Fruit fly (Drosophila melanogaster): Measurements from ENCODE around the gene CG10237.
A peak's percentile ranks its signal among the peaks of the same experiment; 100 is the strongest.

CG10237 gene

dm6 chr2L:19440732-19441131, 1.8 kb downstream of the CG10237 start (continued):
- TF ChIP-seq vvl (GFP tag; IDR thresholded peaks at IDR 0.05) (peak; percentile 34; the same call in 1 of the 2 replicates), jigr1 (GFP tag; IDR thresholded peaks at IDR 0.05) (no peak), esg (GFP tag; conservative IDR thresholded peaks at IDR 0.05) (no peak), vnd (GFP tag; IDR thresholded peaks at IDR 0.05; ENCODE audit: partially characterized antibody) (no peak), Lhr (GFP tag; optimal IDR thresholded peaks at IDR 0.05) (no peak)

- no peak for TF ChIP-seq Sin3A (optimal IDR thresholded peaks at IDR 0.05)
- no peak for TF ChIP-seq Dll (GFP tag; IDR thresholded peaks at IDR 0.05; ENCODE audit: partially characterized antibody)
- TF ChIP-seq odd (GFP tag; optimal IDR thresholded peaks at IDR 0.05), result no peak
- TF ChIP-seq CG8388 (GFP tag; optimal IDR thresholded peaks at IDR 0.05), result peak; percentile 93
These were observed 2.2 kb downstream of the CG10237 start for dm6 chr2L:19440285-19440684.

- TF ChIP-seq sqz (GFP tag; optimal IDR thresholded peaks at IDR 0.05) (peak; percentile 18), phol (tag; optimal IDR thresholded peaks at IDR 0.05) (peak; percentile 74), Ada2b (GFP tag; IDR thresholded peaks at IDR 0.05) (peak; percentile 94), sisA (GFP tag; IDR thresholded peaks at IDR 0.05) (peak; percentile 73), Atf3 (GFP tag; optimal IDR thresholded peaks at IDR 0.05) (peak; percentile 58), sima (GFP tag; optimal IDR thresholded peaks at IDR 0.05) (no peak), CG8924 (tag; optimal IDR thresholded peaks at IDR 0.05) (peak; percentile 89), CG7271 (tag; optimal IDR thresholded peaks at IDR 0.05) (no peak), mirr (GFP tag; optimal IDR thresholded peaks at IDR 0.05) (peak; percentile 78), wor (GFP tag; IDR thresholded peaks at IDR 0.05) (peak; percentile 88), CG16779 (GFP tag; IDR thresholded peaks at IDR 0.05) (peak; percentile 65; the same call in 1 of the 2 replicates), chif (GFP tag; optimal IDR thresholded peaks at IDR 0.05) (peak; percentile 54 to 89), eyg (GFP tag; optimal IDR thresholded peaks at IDR 0.05) (peak; percentile 60), CG31365 (tag; optimal IDR thresholded peaks at IDR 0.05) (peak; percentile 63), exex (tag; optimal IDR thresholded peaks at IDR 0.05) (peak; percentile 25), ssp (GFP tag; IDR thresholded peaks at IDR 0.05) (peak; percentile 50; the same call in 1 of the 2 replicates), usp (GFP tag; optimal IDR thresholded peaks at IDR 0.05) (no peak), Xrp1 (GFP tag; IDR thresholded peaks at IDR 0.05) (peak; percentile 80), BEAF-32 (GFP tag; optimal IDR thresholded peaks at IDR 0.05) (peak; percentile 7), CG17568 (GFP tag; optimal IDR thresholded peaks at IDR 0.05) (peak; percentile 53), hkb (optimal IDR thresholded peaks at IDR 0.05) (no peak), hkb (GFP tag; IDR thresholded peaks at IDR 0.05) (peak; percentile 97), CG10267 (tag; optimal IDR thresholded peaks at IDR 0.05) (peak; percentile 57), CG12942 (GFP tag; optimal IDR thresholded peaks at IDR 0.05) (peak; percentile 59), dati (GFP tag; IDR thresholded peaks at IDR 0.05) (no peak; the same call in 1 of the 2 replicates), CG14050 (GFP tag; IDR thresholded peaks at IDR 0.05) (peak; percentile 93), ems (GFP tag; optimal IDR thresholded peaks at IDR 0.05) (peak; percentile 49), peb (GFP tag; IDR thresholded peaks at IDR 0.05) (peak; percentile 21; the same call in 1 of the 2 replicates), fd102C (GFP tag; optimal IDR thresholded peaks at IDR 0.05) (no peak), amos (GFP tag; IDR thresholded peaks at IDR 0.05; ENCODE audit: partially characterized antibody) (no peak), B-H1 (GFP tag; IDR thresholded peaks at IDR 0.05) (peak; percentile 43; the same call in 2 of the 3 replicates), CG10321 (GFP tag; IDR thresholded peaks at IDR 0.05) (peak; percentile 77), ara (GFP tag; IDR thresholded peaks at IDR 0.05) (peak; percentile 52; the same call in 1 of the 2 replicates), jigr1 (GFP tag; IDR thresholded peaks at IDR 0.05) (0 out of 3 replicates have a peak, but pooled peaks have one; percentile 52), CG4282 (GFP tag; optimal IDR thresholded peaks at IDR 0.05) (no peak), maf-S (GFP tag; optimal IDR thresholded peaks at IDR 0.05) (peak; percentile 89), CG11696 (GFP tag; IDR thresholded peaks at IDR 0.05) (peak; percentile 93), lilli (GFP tag; optimal IDR thresholded peaks at IDR 0.05) (peak; percentile 94), CG11093 (GFP tag; IDR thresholded peaks at IDR 0.05) (peak; percentile 64; the same call in 2 of the 3 replicates), stc (GFP tag; IDR thresholded peaks at IDR 0.05) (peak; percentile 77)
These were observed 2.8 kb downstream of the CG10237 start for dm6 chr2L:19439598-19440230.
